Worm (Caenorhabditis elegans) whole organism, mixed stage, embryonic: ENCODE measurements around the gene T24H10.1.

Experiments used
- cnd-1 ChIP-seq: fragments of 200-800 bp; sonication (Bioruptor generic); optimal IDR thresholded peaks from 2 replicates; lab custom pipeline; 2018; ENCODE audit warnings: mild to moderate bottlenecking, missing genetic modification characterization, missing compliant biosample characterization
- hlh-1 ChIP-seq: fragments of 150-350 bp; optimal IDR thresholded peaks from 2 replicates; lab custom pipeline; 2014; ENCODE audit warnings: missing biosample characterization, missing genetic modification reagents, missing genetic modification characterization
- lin-13 ChIP-seq: fragments of 150-350 bp; optimal IDR thresholded peaks from 2 replicates; lab custom pipeline; 2014; ENCODE audit warnings: missing biosample characterization, missing genetic modification characterization
- nhr-12 ChIP-seq: fragments of 150-350 bp; optimal IDR thresholded peaks from 2 replicates; lab custom pipeline; 2014; ENCODE audit warnings: missing biosample characterization, missing genetic modification characterization
- nhr-237 ChIP-seq: fragments of 150-350 bp; optimal IDR thresholded peaks from 2 replicates; lab custom pipeline; 2014; ENCODE audit warnings: missing biosample characterization, missing genetic modification characterization
- nhr-28 ChIP-seq: fragments of 150-350 bp; optimal IDR thresholded peaks from 2 replicates; lab custom pipeline; 2014; ENCODE audit warnings: missing biosample characterization, missing genetic modification characterization
- unc-39 ChIP-seq: fragments of 150-350 bp; optimal IDR thresholded peaks from 2 replicates; lab custom pipeline; 2014; ENCODE audit warnings: missing biosample characterization, missing genetic modification characterization
- ztf-11 ChIP-seq: fragments of 150-350 bp; optimal IDR thresholded peaks from 2 replicates; lab custom pipeline; 2014; ENCODE audit warnings: missing biosample characterization, missing genetic modification characterization

DNA sequence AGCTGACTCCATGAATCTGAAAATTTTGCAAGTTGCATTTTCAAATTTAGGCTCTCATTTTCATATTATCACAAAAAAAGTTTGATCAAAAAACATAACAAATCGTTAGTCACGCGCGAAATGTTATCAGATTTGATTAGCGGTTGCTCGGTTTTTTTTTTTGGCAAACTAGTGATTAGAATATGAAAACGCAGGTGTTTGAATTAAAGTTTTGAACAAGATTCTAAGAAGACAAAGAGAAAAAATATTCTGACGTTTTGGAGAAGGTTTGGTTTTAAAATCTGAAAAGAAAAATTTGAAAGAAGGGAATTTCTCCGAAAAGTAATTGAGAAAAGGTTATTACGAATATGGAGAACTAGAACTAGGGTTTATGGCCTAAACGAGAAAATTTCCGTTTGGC is 45.2 kb downstream of the T24H10.1 start:
- TF ChIP-seq nhr-12 (tag; lab: Kevin White, UChicago) (no peak), cnd-1 (no peak), unc-39 (no peak), ztf-11 (tag; lab: Kevin White, UChicago) (no peak), lin-13 (tag; lab: Kevin White, UChicago) (no peak), nhr-28 (tag; lab: Kevin White, UChicago) (no peak), nhr-237 (tag; lab: Kevin White, UChicago) (no peak), hlh-1 (tag; lab: Kevin White, UChicago) (no peak)
